Fruit fly (Drosophila melanogaster): ENCODE measurements around the gene EMC4.

The EMC4 gene

dm6 chr3L:22835144-22835964 is 32.7 kb downstream of the EMC4 start, which contains the start of gene jim (continued):
- no peak for TF ChIP-seq CG16863 (GFP tag; optimal IDR thresholded peaks at IDR 0.05)
- TF ChIP-seq CTCF (GFP tag; optimal IDR thresholded peaks at IDR 0.05): no peak
- no peak for TF ChIP-seq CG15479 (GFP tag; optimal IDR thresholded peaks at IDR 0.05)
- no peak for TF ChIP-seq CG13624 (GFP tag; optimal IDR thresholded peaks at IDR 0.05)
- no peak; the same call in 1 of the 2 replicates for TF ChIP-seq ranshi (GFP tag; IDR thresholded peaks at IDR 0.05)
- peak; percentile 1 for TF ChIP-seq HHEX (GFP tag; optimal IDR thresholded peaks at IDR 0.05)
- no peak for TF ChIP-seq row (GFP tag; IDR thresholded peaks at IDR 0.05)
- TF ChIP-seq Doc2 (GFP tag; IDR thresholded peaks at IDR 0.05): no peak
- no peak for TF ChIP-seq CG14710 (tag; optimal IDR thresholded peaks at IDR 0.05)
- TF ChIP-seq CG17328 (GFP tag; IDR thresholded peaks at IDR 0.05): no peak
- TF ChIP-seq D (optimal IDR thresholded peaks at IDR 0.05): no peak
- TF ChIP-seq D (GFP tag; optimal IDR thresholded peaks at IDR 0.05): no peak
- 0 out of 3 replicates have a peak, but pooled peaks have one; percentile 14 for TF ChIP-seq CG11456 (GFP tag; IDR thresholded peaks at IDR 0.05)
- no peak for TF ChIP-seq lilli (GFP tag; optimal IDR thresholded peaks at IDR 0.05)
- TF ChIP-seq lab (GFP tag; optimal IDR thresholded peaks at IDR 0.05): peak; percentile 58
- no peak for TF ChIP-seq chif (GFP tag; optimal IDR thresholded peaks at IDR 0.05)
- no peak; the same call in 2 of the 3 replicates for TF ChIP-seq knrl (GFP tag; IDR thresholded peaks at IDR 0.05; ENCODE audit: partially characterized antibody)
- TF ChIP-seq Poxn (GFP tag; IDR thresholded peaks at IDR 0.05): no peak
- TF ChIP-seq CG7556 (GFP tag; optimal IDR thresholded peaks at IDR 0.05): no peak
- no peak for TF ChIP-seq CG8089 (GFP tag; optimal IDR thresholded peaks at IDR 0.05)
- no peak for TF ChIP-seq Mrtf (GFP tag; IDR thresholded peaks at IDR 0.05)
- no peak for TF ChIP-seq Side (GFP tag; optimal IDR thresholded peaks at IDR 0.05)
- TF ChIP-seq luna (GFP tag; optimal IDR thresholded peaks at IDR 0.05): no peak
- peak; percentile 79; the same call in 2 of the 3 replicates for TF ChIP-seq CG6175 (GFP tag; IDR thresholded peaks at IDR 0.05)
- TF ChIP-seq CG10274 (GFP tag; optimal IDR thresholded peaks at IDR 0.05): no peak
- no peak; the same call in 1 of the 2 replicates for TF ChIP-seq CG4360 (GFP tag; IDR thresholded peaks at IDR 0.05)
- peak; percentile 71 for TF ChIP-seq vvl (GFP tag; IDR thresholded peaks at IDR 0.05)
- TF ChIP-seq al (GFP tag; IDR thresholded peaks at IDR 0.05): no peak
- no peak for TF ChIP-seq CG14014 (GFP tag; IDR thresholded peaks at IDR 0.05)
- TF ChIP-seq Spps (tag; optimal IDR thresholded peaks at IDR 0.05): no peak
- 0 out of 2 replicates have a peak, but pooled peaks have one; percentile 6 for TF ChIP-seq MBD-R2 (GFP tag; IDR thresholded peaks at IDR 0.05)
- no peak for TF ChIP-seq NC2β (GFP tag; optimal IDR thresholded peaks at IDR 0.05)
- TF ChIP-seq CG11398 (GFP tag; optimal IDR thresholded peaks at IDR 0.05): no peak
- no peak for TF ChIP-seq wdn (GFP tag; IDR thresholded peaks at IDR 0.05)
- no peak for TF ChIP-seq HLHmδ (GFP tag; optimal IDR thresholded peaks at IDR 0.05)
- no peak for TF ChIP-seq sd (tag; optimal IDR thresholded peaks at IDR 0.05)
- no peak for TF ChIP-seq CG9215 (GFP tag; IDR thresholded peaks at IDR 0.05)
- peak; percentile 25 for TF ChIP-seq nau (GFP tag; optimal IDR thresholded peaks at IDR 0.05)
- TF ChIP-seq CG11247 (GFP tag; IDR thresholded peaks at IDR 0.05): no peak; the same call in 1 of the 2 replicates
- no peak; the same call in 1 of the 2 replicates for TF ChIP-seq bbx (GFP tag; IDR thresholded peaks at IDR 0.05; ENCODE audit: partially characterized antibody)
- 0 out of 3 replicates have a peak, but pooled peaks have one; percentile 49 for TF ChIP-seq HLH4C (GFP tag; IDR thresholded peaks at IDR 0.05; ENCODE audit: partially characterized antibody)
- TF ChIP-seq CG2199 (GFP tag; IDR thresholded peaks at IDR 0.05): no peak
- TF ChIP-seq GATAe (GFP tag; conservative IDR thresholded peaks at IDR 0.05): no peak
- no peak for TF ChIP-seq CG12744 (GFP tag; optimal IDR thresholded peaks at IDR 0.05)
- TF ChIP-seq Ets65A (GFP tag): no peak
- no peak for TF ChIP-seq CG16779 (GFP tag; IDR thresholded peaks at IDR 0.05)
- TF ChIP-seq Hmr (GFP tag; optimal IDR thresholded peaks at IDR 0.05): peak; percentile 60
- no peak for TF ChIP-seq CkIIα-i1 (GFP tag; IDR thresholded peaks at IDR 0.05)
- no peak for TF ChIP-seq CG1529 (GFP tag; optimal IDR thresholded peaks at IDR 0.05)
- TF ChIP-seq cad (GFP tag; optimal IDR thresholded peaks at IDR 0.05): no peak
- TF ChIP-seq CG17912 (GFP tag; optimal IDR thresholded peaks at IDR 0.05): no peak
